Fruit fly (Drosophila melanogaster): ENCODE data around the gene His4r.

- TF ChIP-seq psq (optimal IDR thresholded peaks at IDR 0.05) (no peak), EcR (GFP tag; optimal IDR thresholded peaks at IDR 0.05) (no peak), usp (GFP tag; optimal IDR thresholded peaks at IDR 0.05) (no peak), Dll (optimal IDR thresholded peaks at IDR 0.05) (no peak)
Measured at dm6 chr3R:14654976-14655896, 29.7 kb downstream of the His4r start.

All from whole organism.